Worm (Caenorhabditis elegans) whole organism, L4 larva: ENCODE measurements around the gene snpc-1.1.

Experiments used
- D1046.2 ChIP-seq: fragments of 200-800 bp; sonication (Bioruptor generic); IDR thresholded peaks from 2 replicates; pipeline ENCODE4 v1.3.6; 2022; ENCODE audit warnings: missing genetic modification characterization, missing compliant biosample characterization
- F49E8.2 ChIP-seq: sonication (generic microtip); optimal IDR thresholded peaks from 2 replicates; lab custom pipeline; 2016; ENCODE audit warnings: missing compliant biosample characterization, mild to moderate bottlenecking, missing genetic modification characterization, borderline replicate concordance
- Y5F2A.4 ChIP-seq: fragments of 200-800 bp; sonication (Bioruptor generic); optimal IDR thresholded peaks from 2 replicates; lab custom pipeline; 2018; ENCODE audit warnings: mild to moderate bottlenecking, missing genetic modification characterization, missing compliant biosample characterization
- ZK337.2 ChIP-seq: fragments of 200-800 bp; sonication (Bioruptor generic); IDR thresholded peaks from 2 replicates; pipeline ENCODE4 v1.3.6; 2022; ENCODE audit warnings: missing genetic modification reagents, missing genetic modification characterization, missing compliant biosample characterization
- ZK546.5 ChIP-seq, 2 experiments: sonication (generic microtip); optimal IDR thresholded peaks; 2 replicates each; lab custom pipeline; 2017; ENCODE audit warnings: missing biosample characterization in 2 of 2, missing genetic modification characterization in 2 of 2
- aly-2 ChIP-seq: sonication (generic microtip); optimal IDR thresholded peaks from 2 replicates; lab custom pipeline; 2018; ENCODE audit warnings: missing biosample characterization, missing genetic modification characterization
- ama-1 ChIP-seq: fragments of 150-350 bp; optimal IDR thresholded peaks from 2 replicates; lab custom pipeline; 2014; ENCODE audit warnings: inconsistent platforms, mixed read lengths
- ces-1 ChIP-seq: fragments of 150-350 bp; sonication (generic microtip); optimal IDR thresholded peaks from 4 replicates; lab custom pipeline; 2014; ENCODE audit warnings: missing biosample characterization, missing genetic modification reagents, missing genetic modification characterization
- daf-16 ChIP-seq, 3 experiments: sonication (generic microtip); optimal IDR thresholded peaks; 2 replicates each; lab custom pipeline; 2016 to 2017; ENCODE audit warnings: missing genetic modification characterization in 3 of 3, missing genetic modification reagents in 3 of 3, mild to moderate bottlenecking in 2 of 3, missing compliant biosample characterization in 2 of 3, missing biosample characterization in 1 of 3, moderate library complexity in 1 of 3
- daf-8 ChIP-seq: fragments of 200-800 bp; sonication (Bioruptor generic); IDR thresholded peaks from 2 replicates; pipeline ENCODE4 v1.3.6; 2022; ENCODE audit warnings: missing genetic modification characterization, missing compliant biosample characterization
- gei-8 ChIP-seq: fragments of 200-800 bp; sonication (Bioruptor generic); optimal IDR thresholded peaks from 2 replicates; lab custom pipeline; 2018; ENCODE audit warnings: mild to moderate bottlenecking, missing genetic modification characterization, missing compliant biosample characterization
- hlh-11 ChIP-seq: fragments of 200-800 bp; sonication (Bioruptor generic); optimal IDR thresholded peaks from 2 replicates; lab custom pipeline; 2018; ENCODE audit warnings: mild to moderate bottlenecking, missing genetic modification characterization, missing compliant biosample characterization
- lin-1 ChIP-seq: fragments of 200-800 bp; sonication (Bioruptor generic); IDR thresholded peaks from 2 replicates; pipeline ENCODE4 v1.3.6; 2022; ENCODE audit warnings: missing genetic modification reagents, missing genetic modification characterization, missing compliant biosample characterization
- lin-15B ChIP-seq: fragments of 150-350 bp; sonication (generic microtip); optimal IDR thresholded peaks from 3 replicates; lab custom pipeline; 2014; ENCODE audit warnings: missing biosample characterization, missing genetic modification characterization
- lin-38 ChIP-seq: fragments of 200-800 bp; sonication (Bioruptor generic); IDR thresholded peaks from 2 replicates; pipeline ENCODE4 v1.3.6; 2022; ENCODE audit warnings: missing genetic modification reagents, missing genetic modification characterization, missing compliant biosample characterization
- madf-5 ChIP-seq, 2 experiments: fragments of 200-800 bp; sonication (Bioruptor generic); IDR thresholded peaks; 2 replicates each; pipeline ENCODE4 v1.3.6; 2022; ENCODE audit warnings: missing compliant biosample characterization in 2 of 2, missing genetic modification characterization in 2 of 2
- madf-9 ChIP-seq: fragments of 200-800 bp; sonication (Bioruptor generic); conservative IDR thresholded peaks from 2 replicates; pipeline ENCODE4 v1.3.6; 2022; ENCODE audit warnings: missing genetic modification reagents, missing genetic modification characterization, missing compliant biosample characterization
- mdl-1 ChIP-seq, 2 experiments: fragments of 150-350 bp in 1 of 2; sonication (generic microtip) in 1 of 2; optimal IDR thresholded peaks; 2 replicates each; lab custom pipeline; 2014 to 2017; ENCODE audit warnings: missing biosample characterization in 2 of 2, missing genetic modification characterization in 2 of 2
- mdt-29 ChIP-seq: fragments of 200-800 bp; sonication (Bioruptor generic); IDR thresholded peaks from 2 replicates; pipeline ENCODE4 v1.3.6; 2022; ENCODE audit warnings: missing genetic modification reagents, missing genetic modification characterization, missing compliant biosample characterization
- mep-1 ChIP-seq: fragments of 150-350 bp; sonication (generic microtip); optimal IDR thresholded peaks from 3 replicates; lab custom pipeline; 2014; ENCODE audit warnings: missing biosample characterization, missing genetic modification characterization
- mxl-2 ChIP-seq: fragments of 200-800 bp; sonication (Bioruptor generic); conservative IDR thresholded peaks from 2 replicates; pipeline ENCODE4 v1.3.6; 2022; ENCODE audit warnings: missing genetic modification reagents, missing genetic modification characterization, missing compliant biosample characterization
- nhr-237 ChIP-seq: sonication (generic microtip); optimal IDR thresholded peaks from 2 replicates; lab custom pipeline; 2017; ENCODE audit warnings: missing biosample characterization, missing genetic modification characterization
- nhr-28 ChIP-seq: fragments of 150-350 bp; optimal IDR thresholded peaks from 2 replicates; lab custom pipeline; 2014; ENCODE audit warnings: missing biosample characterization, missing genetic modification characterization
- nhr-77 ChIP-seq: fragments of 150-350 bp; optimal IDR thresholded peaks from 2 replicates; lab custom pipeline; 2014; ENCODE audit warnings: missing biosample characterization, missing genetic modification characterization
- php-3 ChIP-seq: fragments of 200-800 bp; sonication (Bioruptor generic); IDR thresholded peaks from 2 replicates; pipeline ENCODE4 v1.3.6; 2022; ENCODE audit warnings: missing genetic modification reagents, missing genetic modification characterization, missing compliant biosample characterization
- rbr-2 ChIP-seq: sonication (generic microtip); optimal IDR thresholded peaks from 2 replicates; lab custom pipeline; 2016; ENCODE audit warnings: missing genotype, missing genetic modification characterization, missing compliant biosample characterization
- saeg-2 ChIP-seq: fragments of 200-800 bp; sonication (Bioruptor generic); IDR thresholded peaks from 2 replicates; pipeline ENCODE4 v1.3.6; 2022; ENCODE audit warnings: missing genetic modification reagents, missing genetic modification characterization, missing compliant biosample characterization
- set-16 ChIP-seq: fragments of 200-800 bp; sonication (Bioruptor generic); IDR thresholded peaks from 2 replicates; pipeline ENCODE4 v1.3.6; 2022; ENCODE audit warnings: missing genetic modification reagents, missing genetic modification characterization, missing compliant biosample characterization
- snpc-1.2 ChIP-seq: fragments of 200-800 bp; sonication (Bioruptor generic); IDR thresholded peaks from 2 replicates; pipeline ENCODE4 v1.3.6; 2022; ENCODE audit warnings: missing genetic modification reagents, missing genetic modification characterization, missing compliant biosample characterization
- spr-1 ChIP-seq: sonication (generic microtip); optimal IDR thresholded peaks from 2 replicates; lab custom pipeline; 2016; ENCODE audit warnings: mild to moderate bottlenecking, missing genetic modification characterization, missing compliant biosample characterization
- unc-62 ChIP-seq, 3 experiments: fragments of 150-350 bp in 1 of 3; sonication (generic microtip); optimal IDR thresholded peaks in 2 of 3; peaks in 1 of 3; 1 replicate in 1 of 3; 2 replicates in 2 of 3; lab custom pipeline; 2014 to 2017; ENCODE audit warnings: missing biosample characterization in 3 of 3, missing genetic modification characterization in 3 of 3, missing genetic modification reagents in 3 of 3, missing genotype in 1 of 3
- zag-1 ChIP-seq: fragments of 150-350 bp; optimal IDR thresholded peaks from 2 replicates; lab custom pipeline; 2014; ENCODE audit warnings: missing biosample characterization, missing genetic modification characterization

snpc-1.1 gene

DNA sequence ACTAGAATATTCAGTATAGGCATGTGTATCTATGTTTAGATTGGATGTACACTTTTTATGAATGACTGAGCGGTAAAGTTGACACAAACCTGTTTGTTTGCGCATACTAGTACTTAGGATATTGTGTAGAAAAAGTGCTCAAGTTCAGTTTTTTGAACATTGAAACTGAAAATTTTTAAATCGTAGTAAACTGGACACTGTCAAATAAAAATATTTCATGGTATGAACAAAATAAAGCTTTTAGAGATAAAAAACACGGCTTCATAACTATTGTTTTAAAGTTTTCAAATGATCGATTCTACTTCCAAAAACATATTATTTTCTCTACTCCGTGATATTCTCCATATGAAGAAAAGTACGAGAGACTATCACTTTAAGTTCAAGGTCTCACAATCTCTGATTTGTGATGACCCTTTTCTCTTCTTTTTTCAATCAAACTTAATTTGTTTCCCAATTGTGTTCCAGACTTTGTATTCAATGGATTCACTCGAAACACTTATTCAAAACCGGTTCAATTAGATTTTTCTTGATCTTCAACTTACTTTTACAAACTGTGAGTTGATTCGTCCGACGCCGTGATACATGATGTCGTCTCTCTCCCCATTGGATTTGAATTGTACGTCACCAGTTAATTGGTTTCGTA, 10.4 kb upstream of the snpc-1.1 start (continued):
- no peak for TF ChIP-seq ZK546.5 (tag; optimal IDR thresholded peaks at IDR 0.05; lab: Kevin White, UChicago)
- no peak for TF ChIP-seq daf-16 (GFP tag; optimal IDR thresholded peaks at IDR 0.05; lab: Kevin White, UChicago)
- TF ChIP-seq daf-16 (tag; optimal IDR thresholded peaks at IDR 0.05; lab: Kevin White, UChicago): no peak
- no peak for TF ChIP-seq saeg-2 (GFP tag; lab: Robert Waterston, UW)
- TF ChIP-seq nhr-77: no peak
- TF ChIP-seq spr-1 (tag; lab: Kevin White, UChicago): no peak
- no peak for TF ChIP-seq nhr-237 (tag; lab: Kevin White, UChicago)
- no peak for TF ChIP-seq gei-8 (GFP tag; lab: Kevin White, UChicago)
- peak in 1 of 2 experiments; percentile 0 for TF ChIP-seq unc-62 (GFP tag; optimal IDR thresholded peaks at IDR 0.05 in 1 of 2; lab: Kevin White, UChicago)
- TF ChIP-seq unc-62 (tag; optimal IDR thresholded peaks at IDR 0.05; lab: Kevin White, UChicago): no peak
- no peak for TF ChIP-seq mdl-1 (tag; optimal IDR thresholded peaks at IDR 0.05; lab: Kevin White, UChicago)

DNA sequence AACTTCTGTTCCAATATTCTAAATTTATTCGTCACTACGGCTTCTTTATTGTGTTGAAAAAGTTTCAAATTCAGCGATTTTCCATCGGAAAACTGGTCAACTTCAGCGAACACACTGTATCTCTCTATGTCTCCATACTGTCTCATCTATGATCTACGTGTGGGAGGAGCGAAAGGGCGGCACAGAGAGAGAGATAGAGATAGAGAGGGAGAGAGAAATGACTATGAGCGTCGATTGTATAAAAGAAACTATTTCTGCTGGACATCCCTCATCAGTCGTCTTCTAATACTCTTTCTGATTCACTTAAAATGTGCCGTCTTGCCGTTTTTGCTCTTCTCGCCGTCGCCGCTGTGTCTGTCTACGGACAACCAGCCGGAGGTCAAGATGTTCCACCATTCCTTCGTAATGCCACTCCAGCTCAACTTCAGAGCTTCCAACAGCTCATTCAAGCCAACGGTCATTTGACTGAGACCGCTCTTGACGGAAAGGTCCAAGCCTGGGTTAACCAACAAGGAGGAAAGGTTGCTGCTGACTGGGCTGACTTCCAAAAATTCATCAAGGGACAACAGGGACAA, 9.3 kb upstream of the snpc-1.1 start, which contains the start of gene srlf-1:
Gene srlf-1, plus strand, starts transcription at position 268 of the 575 bp plus-strand sequence.
- TF ChIP-seq saeg-2 (GFP tag; lab: Robert Waterston, UW) (no peak), nhr-28 (tag; lab: Kevin White, UChicago) (peak; percentile 34), php-3 (no peak), zag-1 (tag; lab: Kevin White, UChicago) (no peak), lin-1 (GFP tag; lab: Robert Waterston, UW) (no peak), set-16 (no peak; the same call in 1 of the 2 replicates), snpc-1.2 (GFP tag; lab: Robert Waterston, UW) (no peak), aly-2 (no peak), mxl-2 (GFP tag; lab: Robert Waterston, UW) (0 out of 2 replicates have a peak, but pooled peaks have one; percentile 34), gei-8 (GFP tag; lab: Kevin White, UChicago) (peak; percentile 16), hlh-11 (tag; lab: Kevin White, UChicago) (peak; percentile 14), ama-1 (lab: Kevin White, UChicago) (peak; percentile 90), F49E8.2 (no peak), Y5F2A.4 (GFP tag; lab: Kevin White, UChicago) (no peak), ZK337.2 (GFP tag; lab: Robert Waterston, UW) (no peak), madf-9 (GFP tag; lab: Robert Waterston, UW) (no peak)
- TF ChIP-seq, all 104 proteins: peak for 5

DNA sequence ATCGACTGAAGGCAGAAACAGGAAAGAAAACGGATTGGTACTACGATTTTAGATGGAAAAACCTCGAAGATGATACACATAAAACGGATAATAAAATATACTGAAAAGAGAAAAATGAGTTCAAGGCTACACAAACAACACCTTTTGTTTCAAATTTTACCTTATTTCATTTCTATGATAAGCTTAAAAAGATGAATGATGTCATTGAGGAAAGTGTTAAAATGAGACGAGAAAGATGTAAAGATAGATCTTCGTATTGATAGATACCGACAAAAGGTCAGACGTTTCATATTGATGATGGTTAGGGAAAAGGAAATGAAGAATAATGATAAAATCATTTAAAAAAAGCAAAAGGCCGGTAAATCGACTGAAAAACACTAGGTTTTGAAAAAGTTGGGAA, 8.5 kb upstream of the snpc-1.1 start:
- TF ChIP-seq zag-1 (tag; lab: Kevin White, UChicago) (no peak), unc-62 (GFP tag; optimal IDR thresholded peaks at IDR 0.05 in 1 of 2; lab: Kevin White, UChicago) (peak in 1 of 2 experiments; percentile 58), unc-62 (tag; optimal IDR thresholded peaks at IDR 0.05; lab: Kevin White, UChicago) (no peak)

DNA sequence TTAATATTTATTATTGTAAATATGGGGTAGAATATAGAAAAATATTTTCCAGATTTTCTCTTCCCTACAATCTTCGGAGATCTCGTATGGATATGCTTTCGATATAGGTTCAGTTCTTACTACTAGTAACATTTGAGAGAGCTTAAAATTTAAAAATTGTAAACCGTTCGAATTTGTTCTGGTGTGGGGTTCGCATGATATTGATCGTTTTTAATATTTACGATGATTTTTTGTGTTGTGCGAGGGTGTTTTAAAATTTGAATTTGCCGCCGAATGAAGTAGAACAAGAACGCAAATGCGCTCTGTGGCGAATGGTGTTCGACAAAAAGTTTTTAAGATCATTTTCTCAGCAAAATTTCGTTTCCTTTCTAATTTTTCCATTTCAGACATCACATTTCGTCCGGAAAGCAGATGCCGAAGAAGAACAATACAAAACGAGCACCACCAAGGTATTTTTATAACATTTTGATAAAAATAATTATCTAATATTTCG, 2.4 kb upstream of the snpc-1.1 start, which contains the start of gene skr-17:
Gene skr-17, plus strand, starts transcription at position 51 of the 493 bp plus-strand sequence.
- no peak for TF ChIP-seq madf-5 (GFP tag; IDR thresholded peaks at IDR 0.05; lab: Robert Waterston, UW)
- TF ChIP-seq unc-62 (GFP tag; optimal IDR thresholded peaks at IDR 0.05 in 1 of 2; lab: Kevin White, UChicago): peak in 1 of 2 experiments; percentile 11
- TF ChIP-seq unc-62 (tag; optimal IDR thresholded peaks at IDR 0.05; lab: Kevin White, UChicago): no peak
- no peak for TF ChIP-seq mdt-29 (GFP tag; lab: Robert Waterston, UW)
- no peak for TF ChIP-seq D1046.2 (GFP tag; lab: Robert Waterston, UW)
- no peak for TF ChIP-seq daf-8 (GFP tag; lab: Robert Waterston, UW)
- TF ChIP-seq rbr-2 (tag; lab: Kevin White, UChicago): no peak
- TF ChIP-seq lin-38 (GFP tag; lab: Robert Waterston, UW): peak; percentile 62
- no peak for TF ChIP-seq mep-1 (tag; lab: Kevin White, UChicago)
- TF ChIP-seq lin-15B (tag; lab: Kevin White, UChicago): no peak
- TF ChIP-seq ces-1 (GFP tag; lab: Kevin White, UChicago): no peak
